Worm (Caenorhabditis elegans) whole organism, L4 larva: ENCODE measurements around the gene met-2.
A peak's percentile ranks its signal among the peaks of the same experiment; 100 is the strongest.

Experiments
- T20F7.1 ChIP-seq: fragments of 200-800 bp; sonication (Bioruptor generic); optimal IDR thresholded peaks from 2 replicates; lab custom pipeline; 2018; ENCODE audit warnings: mild to moderate bottlenecking, missing genetic modification characterization, missing compliant biosample characterization
- T26A8.4 ChIP-seq: fragments of 200-800 bp; sonication (Bioruptor generic); IDR thresholded peaks from 2 replicates; pipeline ENCODE4 v1.3.6; 2022; ENCODE audit warnings: missing genetic modification characterization, missing compliant biosample characterization
- aha-1 ChIP-seq: fragments of 150-350 bp; peaks from one replicate; lab custom pipeline; 2014; ENCODE audit warnings: missing biosample characterization, missing genetic modification characterization
- aly-2 ChIP-seq: sonication (generic microtip); optimal IDR thresholded peaks from 2 replicates; lab custom pipeline; 2018; ENCODE audit warnings: missing biosample characterization, missing genetic modification characterization
- ceh-28 ChIP-seq: fragments of 150-350 bp; optimal IDR thresholded peaks from 2 replicates; lab custom pipeline; 2014; ENCODE audit warnings: missing biosample characterization, missing genetic modification reagents, missing genetic modification characterization
- ceh-82 ChIP-seq: sonication (generic microtip); optimal IDR thresholded peaks from 2 replicates; lab custom pipeline; 2017; ENCODE audit warnings: missing biosample characterization, missing genetic modification characterization
- ces-1 ChIP-seq: fragments of 150-350 bp; sonication (generic microtip); optimal IDR thresholded peaks from 4 replicates; lab custom pipeline; 2014; ENCODE audit warnings: missing biosample characterization, missing genetic modification reagents, missing genetic modification characterization
- ctbp-1 ChIP-seq: fragments of 200-800 bp; sonication (Bioruptor generic); IDR thresholded peaks from 2 replicates; pipeline ENCODE4 v1.3.6; 2022; ENCODE audit warnings: missing genetic modification reagents, missing genetic modification characterization, missing compliant biosample characterization
- daf-16 ChIP-seq, 3 experiments: sonication (generic microtip); optimal IDR thresholded peaks; 2 replicates each; lab custom pipeline; 2016 to 2017; ENCODE audit warnings: missing genetic modification characterization in 3 of 3, missing genetic modification reagents in 3 of 3, mild to moderate bottlenecking in 2 of 3, missing compliant biosample characterization in 2 of 3, missing biosample characterization in 1 of 3, moderate library complexity in 1 of 3
- daf-8 ChIP-seq: fragments of 200-800 bp; sonication (Bioruptor generic); IDR thresholded peaks from 2 replicates; pipeline ENCODE4 v1.3.6; 2022; ENCODE audit warnings: missing genetic modification characterization, missing compliant biosample characterization
- dmd-6 ChIP-seq: fragments of 200-800 bp; sonication (Bioruptor generic); IDR thresholded peaks from 2 replicates; pipeline ENCODE4 v1.3.6; 2022; ENCODE audit warnings: missing genetic modification reagents, missing genetic modification characterization, missing compliant biosample characterization
- dmd-8 ChIP-seq: fragments of 200-800 bp; sonication (Bioruptor generic); IDR thresholded peaks from 2 replicates; pipeline ENCODE4 v1.3.6; 2022; ENCODE audit warnings: missing genetic modification characterization, missing compliant biosample characterization
- dve-1 ChIP-seq: sonication (generic microtip); optimal IDR thresholded peaks from 2 replicates; lab custom pipeline; 2017; ENCODE audit warnings: antibody characterized with exemption, mild to moderate bottlenecking, missing genetic modification characterization, missing compliant biosample characterization; ENCODE audit not compliant: insufficient read depth
- fos-1 ChIP-seq: fragments of 150-350 bp; optimal IDR thresholded peaks from 2 replicates; lab custom pipeline; 2014; ENCODE audit warnings: missing biosample characterization, missing genetic modification characterization
- hif-1 ChIP-seq, 2 experiments: sonication (generic microtip); optimal IDR thresholded peaks; 2 replicates each; lab custom pipeline; 2016 to 2017; ENCODE audit warnings: missing compliant biosample characterization in 2 of 2, missing genetic modification characterization in 2 of 2, missing genetic modification reagents in 2 of 2, missing genotype in 2 of 2, mild to moderate bottlenecking in 1 of 2
- hlh-11 ChIP-seq: fragments of 200-800 bp; sonication (Bioruptor generic); optimal IDR thresholded peaks from 2 replicates; lab custom pipeline; 2018; ENCODE audit warnings: mild to moderate bottlenecking, missing genetic modification characterization, missing compliant biosample characterization
- hlh-30 ChIP-seq: sonication (generic microtip); optimal IDR thresholded peaks from 2 replicates; lab custom pipeline; 2017; ENCODE audit warnings: antibody characterized with exemption, mild to moderate bottlenecking, missing genetic modification characterization, missing compliant biosample characterization; ENCODE audit not compliant: insufficient read depth
- jun-1 ChIP-seq: fragments of 150-350 bp; optimal IDR thresholded peaks from 2 replicates; lab custom pipeline; 2014; ENCODE audit warnings: missing biosample characterization, missing genetic modification reagents, missing genetic modification characterization
- lsy-2 ChIP-seq, 2 experiments: fragments of 150-350 bp in 1 of 2; sonication (generic microtip) in 1 of 2; optimal IDR thresholded peaks; 2 replicates each; lab custom pipeline; 2014 to 2017; ENCODE audit warnings: missing biosample characterization in 2 of 2, missing genetic modification characterization in 2 of 2
- mdt-29 ChIP-seq: fragments of 200-800 bp; sonication (Bioruptor generic); IDR thresholded peaks from 2 replicates; pipeline ENCODE4 v1.3.6; 2022; ENCODE audit warnings: missing genetic modification reagents, missing genetic modification characterization, missing compliant biosample characterization
- mep-1 ChIP-seq: fragments of 150-350 bp; sonication (generic microtip); optimal IDR thresholded peaks from 3 replicates; lab custom pipeline; 2014; ENCODE audit warnings: missing biosample characterization, missing genetic modification characterization
- mes-2 ChIP-seq: sonication (generic microtip); optimal IDR thresholded peaks from 2 replicates; lab custom pipeline; 2016; ENCODE audit warnings: missing genotype, mild to moderate bottlenecking, missing genetic modification characterization, missing compliant biosample characterization; ENCODE audit not compliant: poor library complexity, severe bottlenecking
- nhr-28 ChIP-seq: fragments of 150-350 bp; optimal IDR thresholded peaks from 2 replicates; lab custom pipeline; 2014; ENCODE audit warnings: missing biosample characterization, missing genetic modification characterization
- nhr-41 ChIP-seq: fragments of 200-800 bp; sonication (Bioruptor generic); IDR thresholded peaks from 2 replicates; pipeline ENCODE4 v1.3.6; 2022; ENCODE audit warnings: missing genetic modification reagents, missing genetic modification characterization, missing compliant biosample characterization
- nhr-42 ChIP-seq: fragments of 200-800 bp; sonication (Bioruptor generic); IDR thresholded peaks from 2 replicates; pipeline ENCODE4 v1.3.6; 2022; ENCODE audit warnings: missing genetic modification characterization, missing compliant biosample characterization
- nhr-48 ChIP-seq: sonication (generic microtip); optimal IDR thresholded peaks from 2 replicates; lab custom pipeline; 2016; ENCODE audit warnings: mild to moderate bottlenecking, missing genetic modification characterization, missing compliant biosample characterization
- pha-4 ChIP-seq, 2 experiments: fragments of 150-350 bp in 1 of 2; fragments of 200-800 bp in 1 of 2; sonication (Bioruptor generic) in 1 of 2; IDR thresholded peaks in 1 of 2; optimal IDR thresholded peaks in 1 of 2; 2 replicates each; pipeline versions ENCODE4 v1.3.6 to Lab custom; 2014 to 2022; ENCODE audit warnings: missing genetic modification characterization in 2 of 2, missing genetic modification reagents in 2 of 2, missing biosample characterization in 1 of 2, missing compliant biosample characterization in 1 of 2
- php-3 ChIP-seq: fragments of 200-800 bp; sonication (Bioruptor generic); IDR thresholded peaks from 2 replicates; pipeline ENCODE4 v1.3.6; 2022; ENCODE audit warnings: missing genetic modification reagents, missing genetic modification characterization, missing compliant biosample characterization
- skn-1 ChIP-seq: fragments of 150-350 bp; optimal IDR thresholded peaks from 2 replicates; lab custom pipeline; 2014; ENCODE audit warnings: missing biosample characterization, missing genetic modification characterization
- tag-97 ChIP-seq: fragments of 200-800 bp; sonication (Bioruptor generic); IDR thresholded peaks from 2 replicates; pipeline ENCODE4 v1.3.6; 2022; ENCODE audit warnings: missing genetic modification characterization, missing compliant biosample characterization
- unc-39 ChIP-seq: sonication (generic microtip); optimal IDR thresholded peaks from 2 replicates; lab custom pipeline; 2017; ENCODE audit warnings: missing biosample characterization, missing genetic modification characterization
- vab-7 ChIP-seq: fragments of 200-800 bp; sonication (Bioruptor generic); IDR thresholded peaks from 2 replicates; pipeline ENCODE4 v1.3.6; 2022; ENCODE audit warnings: missing genetic modification reagents, missing genetic modification characterization, missing compliant biosample characterization
- zfp-3 ChIP-seq: fragments of 200-800 bp; sonication (Bioruptor generic); conservative IDR thresholded peaks from 2 replicates; pipeline ENCODE4 v1.3.6; 2022; ENCODE audit warnings: missing genetic modification reagents, missing genetic modification characterization, missing compliant biosample characterization
- ztf-11 ChIP-seq: fragments of 150-350 bp; optimal IDR thresholded peaks from 2 replicates; lab custom pipeline; 2014; ENCODE audit warnings: missing biosample characterization, missing genetic modification characterization

The met-2 gene

DNA sequence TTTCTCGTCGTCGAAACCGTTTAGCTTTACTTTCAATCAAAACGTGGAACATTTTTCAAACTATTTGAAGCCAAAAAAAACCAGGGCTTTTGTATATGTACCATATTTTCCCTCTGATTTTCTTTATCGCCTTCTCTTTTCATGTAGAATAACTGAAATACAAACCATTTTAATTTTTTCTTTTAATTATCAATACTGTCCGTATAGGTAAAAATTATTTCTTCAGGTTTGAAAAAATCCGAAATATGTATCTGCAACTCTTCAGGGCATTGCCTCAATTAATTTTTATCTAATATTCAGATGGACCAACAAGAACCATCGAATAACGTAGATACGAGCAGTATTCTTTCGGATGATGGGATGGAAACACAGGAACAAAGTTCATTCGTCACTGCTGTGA, at the start of gene met-2:
Gene met-2, plus strand, starts transcription at position 301 of the 400 bp plus-strand sequence.
- no peak for TF ChIP-seq pha-4 (GFP tag; IDR thresholded peaks at IDR 0.05; lab: Robert Waterston, UW)
- no peak for TF ChIP-seq pha-4 (tag; optimal IDR thresholded peaks at IDR 0.05; lab: Kevin White, UChicago)
- TF ChIP-seq mep-1 (tag; lab: Kevin White, UChicago): peak; percentile 2
- TF ChIP-seq T20F7.1 (GFP tag; lab: Kevin White, UChicago): peak; percentile 39
- no peak for TF ChIP-seq nhr-42
- no peak for TF ChIP-seq ceh-82 (tag; lab: Kevin White, UChicago)
- no peak for TF ChIP-seq hif-1 (tag; optimal IDR thresholded peaks at IDR 0.05; lab: Kevin White, UChicago)
- TF ChIP-seq nhr-28: no peak
- no peak for TF ChIP-seq ces-1
- TF ChIP-seq ceh-28 (tag; lab: Kevin White, UChicago): no peak
- no peak for TF ChIP-seq daf-16 (GFP tag; optimal IDR thresholded peaks at IDR 0.05; lab: Kevin White, UChicago)
- no peak for TF ChIP-seq daf-16 (tag; optimal IDR thresholded peaks at IDR 0.05; lab: Kevin White, UChicago)
- TF ChIP-seq aly-2 (tag; lab: Kevin White, UChicago): no peak
- no peak for TF ChIP-seq ztf-11 (tag; lab: Kevin White, UChicago)
- TF ChIP-seq, all 104 proteins: peak for 2

DNA sequence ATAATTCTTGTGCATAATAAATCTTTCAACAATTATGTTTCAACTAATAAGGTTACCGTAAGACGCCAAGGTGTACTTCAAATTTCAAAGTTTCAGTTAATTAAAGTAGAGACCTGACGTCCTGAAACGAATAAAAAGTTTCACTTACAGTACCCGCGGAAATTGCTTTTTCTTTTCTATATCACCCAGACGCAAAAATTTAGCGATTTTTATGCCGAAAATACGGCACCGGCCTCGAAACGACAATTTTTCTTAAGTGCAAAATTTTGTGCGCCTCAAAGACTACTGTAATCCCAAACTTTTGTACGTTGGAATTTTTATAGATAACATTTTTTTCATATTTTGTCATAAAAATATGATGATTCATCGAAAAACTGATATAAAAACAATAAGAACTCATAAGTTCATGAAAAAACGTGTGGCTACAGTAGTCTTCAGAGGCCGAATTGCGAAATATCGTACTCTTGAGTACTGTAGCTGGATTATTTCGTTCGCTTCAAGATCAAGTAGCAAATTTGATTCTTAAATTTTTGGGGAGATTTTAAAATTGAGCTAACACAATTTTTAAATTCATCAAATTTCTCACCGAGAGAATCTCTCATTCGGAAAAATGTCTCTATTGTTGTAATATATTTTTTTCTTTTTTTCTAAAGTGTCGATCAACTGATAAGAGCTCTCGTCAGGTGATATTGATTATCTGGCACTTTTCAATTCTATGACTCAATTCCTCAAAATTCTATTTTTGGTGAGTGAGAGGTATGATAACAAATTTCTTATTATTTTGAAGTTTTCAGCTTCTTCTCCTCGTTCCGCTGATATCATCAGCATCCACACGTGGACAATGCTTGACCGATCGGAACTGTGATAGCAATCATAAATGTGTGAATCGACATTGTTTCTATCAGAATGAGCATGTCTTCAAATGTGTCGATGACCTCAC, 49.3 kb upstream of the met-2 start, which contains the start of gene ZC262.13:
Gene ZC262.13, plus strand, starts transcription at position 641 of the 940 bp plus-strand sequence.
- TF ChIP-seq skn-1 (no peak), daf-8 (GFP tag; lab: Robert Waterston, UW) (no peak), vab-7 (no peak), nhr-41 (GFP tag; lab: Robert Waterston, UW) (no peak), aha-1 (tag; lab: Kevin White, UChicago) (peak; percentile 13), lsy-2 (tag; optimal IDR thresholded peaks at IDR 0.05; lab: Kevin White, UChicago) (peak in 1 of 2 experiments; percentile 51), tag-97 (GFP tag; lab: Robert Waterston, UW) (no peak), zfp-3 (GFP tag; lab: Robert Waterston, UW) (0 out of 2 replicates have a peak, but pooled peaks have one; percentile 58), php-3 (GFP tag; lab: Robert Waterston, UW) (peak; percentile 12; the same call in 1 of the 2 replicates), daf-16 (GFP tag; optimal IDR thresholded peaks at IDR 0.05; lab: Kevin White, UChicago) (no peak), daf-16 (tag; optimal IDR thresholded peaks at IDR 0.05; lab: Kevin White, UChicago) (peak; percentile 49), pha-4 (GFP tag; IDR thresholded peaks at IDR 0.05; lab: Robert Waterston, UW) (peak; percentile 12; the same call in 1 of the 2 replicates), pha-4 (tag; optimal IDR thresholded peaks at IDR 0.05; lab: Kevin White, UChicago) (no peak), dmd-6 (GFP tag; lab: Robert Waterston, UW) (peak; percentile 74), dve-1 (tag; lab: Kevin White, UChicago) (peak; percentile 82), hlh-30 (tag; lab: Kevin White, UChicago) (peak; percentile 37), mdt-29 (GFP tag; lab: Robert Waterston, UW) (no peak), hlh-11 (tag; lab: Kevin White, UChicago) (peak; percentile 55), unc-39 (tag; lab: Kevin White, UChicago) (no peak), nhr-28 (peak; percentile 17), ctbp-1 (GFP tag; lab: Robert Waterston, UW) (no peak), T26A8.4 (peak; percentile 25; the same call in 1 of the 2 replicates), mes-2 (tag; lab: Kevin White, UChicago) (peak; percentile 11), nhr-48 (peak; percentile 2), jun-1 (tag; lab: Kevin White, UChicago) (peak; percentile 2), fos-1 (tag; lab: Kevin White, UChicago) (no peak), dmd-8 (GFP tag; lab: Robert Waterston, UW) (no peak)
